Worm (Caenorhabditis elegans) whole organism, early embryonic: ENCODE results near the gene ZK1073.1.

Source experiments
- B0310.2 ChIP-seq: sonication (generic microtip); optimal IDR thresholded peaks from 2 replicates; lab custom pipeline; 2016; ENCODE audit warnings: mild to moderate bottlenecking, missing genetic modification characterization, missing compliant biosample characterization
- F13C5.2 ChIP-seq: sonication (generic microtip); optimal IDR thresholded peaks from 2 replicates; lab custom pipeline; 2017; ENCODE audit warnings: mild to moderate bottlenecking, missing genetic modification characterization, inconsistent platforms, missing compliant biosample characterization
- aly-1 ChIP-seq: sonication (generic microtip); optimal IDR thresholded peaks from 2 replicates; lab custom pipeline; 2016; ENCODE audit warnings: missing genetic modification characterization, missing compliant biosample characterization
- ama-1 ChIP-seq: fragments of 150-350 bp; optimal IDR thresholded peaks from 2 replicates; lab custom pipeline; 2014
- ceh-13 ChIP-seq: fragments of 200-800 bp; sonication (Bioruptor generic); optimal IDR thresholded peaks from 2 replicates; lab custom pipeline; 2018; ENCODE audit warnings: mild to moderate bottlenecking, missing genetic modification characterization, missing compliant biosample characterization
- ceh-36 ChIP-seq: sonication (generic microtip); optimal IDR thresholded peaks from 2 replicates; lab custom pipeline; 2016; ENCODE audit warnings: missing genetic modification characterization, inconsistent platforms, missing compliant biosample characterization
- ets-7 ChIP-seq: sonication (generic microtip); optimal IDR thresholded peaks from 2 replicates; lab custom pipeline; 2016; ENCODE audit warnings: missing genotype, missing genetic modification characterization, missing compliant biosample characterization
- flt-1 ChIP-seq: fragments of 200-800 bp; sonication (Bioruptor generic); IDR thresholded peaks from 2 replicates; pipeline ENCODE4 v1.3.6; 2022; ENCODE audit warnings: missing genetic modification characterization, missing compliant biosample characterization
- hmbx-1 ChIP-seq: sonication (generic microtip); optimal IDR thresholded peaks from 2 replicates; lab custom pipeline; 2016; ENCODE audit warnings: mild to moderate bottlenecking, missing genetic modification characterization, missing compliant biosample characterization
- hmg-4 ChIP-seq: fragments of 200-800 bp; sonication (Bioruptor generic); optimal IDR thresholded peaks from 2 replicates; lab custom pipeline; 2018; ENCODE audit warnings: mild to moderate bottlenecking, missing genetic modification characterization, missing compliant biosample characterization
- hnd-1 ChIP-seq: sonication (generic microtip); optimal IDR thresholded peaks from 2 replicates; lab custom pipeline; 2016; ENCODE audit warnings: missing genetic modification characterization, missing compliant biosample characterization
- pes-1 ChIP-seq: fragments of 200-800 bp; sonication (Bioruptor generic); IDR thresholded peaks from 2 replicates; pipeline ENCODE4 v1.3.6; 2022; ENCODE audit warnings: missing genetic modification reagents, missing genetic modification characterization, missing compliant biosample characterization
- scrt-1 ChIP-seq: fragments of 200-800 bp; sonication (Bioruptor generic); IDR thresholded peaks from 2 replicates; pipeline ENCODE4 v1.3.6; 2022; ENCODE audit warnings: missing genetic modification characterization, missing compliant biosample characterization
- sea-1 ChIP-seq: fragments of 200-800 bp; sonication (Bioruptor generic); conservative IDR thresholded peaks from 2 replicates; pipeline ENCODE4 v1.3.6; 2022; ENCODE audit warnings: missing genetic modification characterization, missing compliant biosample characterization
- tbx-11 ChIP-seq: fragments of 200-800 bp; sonication (Bioruptor generic); IDR thresholded peaks from 2 replicates; pipeline ENCODE4 v1.3.6; 2022; ENCODE audit warnings: missing genetic modification characterization, missing compliant biosample characterization
- tbx-37 ChIP-seq: fragments of 200-800 bp; sonication (Bioruptor generic); conservative IDR thresholded peaks from 2 replicates; pipeline ENCODE4 v1.3.6; 2022; ENCODE audit warnings: missing genetic modification reagents, missing genetic modification characterization, missing compliant biosample characterization
- tra-4 ChIP-seq: sonication (generic microtip); optimal IDR thresholded peaks from 2 replicates; lab custom pipeline; 2017; ENCODE audit warnings: missing genetic modification characterization, missing compliant biosample characterization

Gene ZK1073.1

ce11 chrX:16130213-16130612 is 1.5 kb upstream of the ZK1073.1 start:
- no peak for TF ChIP-seq pes-1
- TF ChIP-seq flt-1 (GFP tag; lab: Robert Waterston, UW), result no peak
- no peak for TF ChIP-seq hmbx-1 (tag; lab: Kevin White, UChicago)
- TF ChIP-seq hmg-4 (GFP tag; lab: Kevin White, UChicago), result no peak
- no peak for TF ChIP-seq hnd-1
- TF ChIP-seq tra-4 (tag; lab: Kevin White, UChicago), result no peak

ce11 chrX:16124794-16125193 is 3.9 kb downstream of the ZK1073.1 start:
- TF ChIP-seq hmg-4 (GFP tag; lab: Kevin White, UChicago) (no peak), hnd-1 (no peak), tbx-37 (no peak), tra-4 (tag; lab: Kevin White, UChicago) (no peak), aly-1 (no peak), hmbx-1 (tag; lab: Kevin White, UChicago) (no peak), F13C5.2 (tag; lab: Kevin White, UChicago) (no peak), scrt-1 (GFP tag; lab: Robert Waterston, UW) (no peak), sea-1 (GFP tag; lab: Robert Waterston, UW) (no peak), ama-1 (no peak), ceh-36 (tag; lab: Kevin White, UChicago) (no peak), ceh-13 (no peak)

ce11 chrX:16124290-16124689 is 4.4 kb downstream of the ZK1073.1 start:
- TF ChIP-seq aly-1 (no peak), F13C5.2 (tag; lab: Kevin White, UChicago) (no peak), ama-1 (no peak)

- TF ChIP-seq hmbx-1 (tag; lab: Kevin White, UChicago), result no peak
- no peak for TF ChIP-seq hmg-4 (GFP tag; lab: Kevin White, UChicago)
- TF ChIP-seq hnd-1, result no peak
- TF ChIP-seq tbx-11 (GFP tag; lab: Robert Waterston, UW), result no peak
- TF ChIP-seq ets-7 (tag; lab: Kevin White, UChicago), result no peak
- no peak for TF ChIP-seq flt-1 (GFP tag; lab: Robert Waterston, UW)
- TF ChIP-seq scrt-1 (GFP tag; lab: Robert Waterston, UW), result no peak
- TF ChIP-seq ceh-36 (tag; lab: Kevin White, UChicago), result no peak
- no peak for TF ChIP-seq F13C5.2 (tag; lab: Kevin White, UChicago)
Observed at ce11 chrX:16122628-16123027, 6.0 kb downstream of the ZK1073.1 start.

ce11 chrX:16117618-16118017 is 11.0 kb downstream of the ZK1073.1 start:
- TF ChIP-seq ceh-36 (tag; lab: Kevin White, UChicago) (no peak), hmbx-1 (tag; lab: Kevin White, UChicago) (no peak), F13C5.2 (tag; lab: Kevin White, UChicago) (no peak), tra-4 (tag; lab: Kevin White, UChicago) (no peak), sea-1 (GFP tag; lab: Robert Waterston, UW) (no peak), ets-7 (tag; lab: Kevin White, UChicago) (no peak), B0310.2 (tag; lab: Kevin White, UChicago) (no peak), ceh-13 (no peak), pes-1 (no peak), aly-1 (no peak), ama-1 (no peak), tbx-37 (no peak), flt-1 (GFP tag; lab: Robert Waterston, UW) (no peak), hmg-4 (GFP tag; lab: Kevin White, UChicago) (no peak)

- TF ChIP-seq F13C5.2 (tag; lab: Kevin White, UChicago), result no peak
- no peak for TF ChIP-seq tbx-37
- no peak for TF ChIP-seq pes-1
- TF ChIP-seq ama-1, result no peak
- no peak for TF ChIP-seq aly-1
- no peak for TF ChIP-seq hmg-4 (GFP tag; lab: Kevin White, UChicago)
- TF ChIP-seq hmbx-1 (tag; lab: Kevin White, UChicago), result no peak
- TF ChIP-seq ets-7 (tag; lab: Kevin White, UChicago), result no peak
Observed at ce11 chrX:16117176-16117575, 11.5 kb downstream of the ZK1073.1 start.

- TF ChIP-seq flt-1 (GFP tag; lab: Robert Waterston, UW) (no peak), scrt-1 (GFP tag; lab: Robert Waterston, UW) (no peak), ceh-36 (tag; lab: Kevin White, UChicago) (no peak), aly-1 (no peak), hnd-1 (no peak), hmbx-1 (tag; lab: Kevin White, UChicago) (no peak), ama-1 (no peak), sea-1 (GFP tag; lab: Robert Waterston, UW) (no peak), F13C5.2 (tag; lab: Kevin White, UChicago) (no peak), ceh-13 (no peak), pes-1 (no peak), tbx-37 (no peak), ets-7 (tag; lab: Kevin White, UChicago) (no peak), B0310.2 (tag; lab: Kevin White, UChicago) (no peak), tra-4 (tag; lab: Kevin White, UChicago) (no peak), hmg-4 (GFP tag; lab: Kevin White, UChicago) (no peak), tbx-11 (GFP tag; lab: Robert Waterston, UW) (no peak)
Observed at ce11 chrX:16116279-16116678, 12.4 kb downstream of the ZK1073.1 start.

ce11 chrX:16113996-16114395 is 14.7 kb downstream of the ZK1073.1 start:
- TF ChIP-seq hmbx-1 (tag; lab: Kevin White, UChicago), result no peak
- TF ChIP-seq ceh-13, result no peak
- no peak for TF ChIP-seq F13C5.2 (tag; lab: Kevin White, UChicago)
- TF ChIP-seq pes-1, result no peak
- no peak for TF ChIP-seq B0310.2 (tag; lab: Kevin White, UChicago)
- TF ChIP-seq scrt-1 (GFP tag; lab: Robert Waterston, UW), result no peak
- TF ChIP-seq hmg-4 (GFP tag; lab: Kevin White, UChicago), result no peak
- no peak for TF ChIP-seq aly-1
- TF ChIP-seq sea-1 (GFP tag; lab: Robert Waterston, UW), result no peak
- no peak for TF ChIP-seq flt-1 (GFP tag; lab: Robert Waterston, UW)
- TF ChIP-seq ceh-36 (tag; lab: Kevin White, UChicago), result no peak
- no peak for TF ChIP-seq ets-7 (tag; lab: Kevin White, UChicago)
- no peak for TF ChIP-seq tbx-37
- no peak for TF ChIP-seq tbx-11 (GFP tag; lab: Robert Waterston, UW)
- no peak for TF ChIP-seq tra-4 (tag; lab: Kevin White, UChicago)
- TF ChIP-seq hnd-1, result no peak
- TF ChIP-seq ama-1, result no peak
